Worm (Caenorhabditis elegans) whole organism, L4 larva: Measurements from ENCODE around the gene srbc-41.

Source experiments
- fos-1 ChIP-seq: fragments of 150-350 bp; optimal IDR thresholded peaks from 2 replicates; lab custom pipeline; 2014; ENCODE audit warnings: missing biosample characterization, missing genetic modification characterization
- hmg-1.1 ChIP-seq: fragments of 200-800 bp; sonication (Bioruptor generic); IDR thresholded peaks from 2 replicates; pipeline ENCODE4 v1.3.6; 2022; ENCODE audit warnings: missing genetic modification reagents, missing genetic modification characterization, missing compliant biosample characterization
- jun-1 ChIP-seq: fragments of 150-350 bp; optimal IDR thresholded peaks from 2 replicates; lab custom pipeline; 2014; ENCODE audit warnings: missing biosample characterization, missing genetic modification reagents, missing genetic modification characterization
- mdl-1 ChIP-seq, 2 experiments: fragments of 150-350 bp in 1 of 2; sonication (generic microtip) in 1 of 2; optimal IDR thresholded peaks; 2 replicates each; lab custom pipeline; 2014 to 2017; ENCODE audit warnings: missing biosample characterization in 2 of 2, missing genetic modification characterization in 2 of 2
- zag-1 ChIP-seq: fragments of 150-350 bp; optimal IDR thresholded peaks from 2 replicates; lab custom pipeline; 2014; ENCODE audit warnings: missing biosample characterization, missing genetic modification characterization

DNA sequence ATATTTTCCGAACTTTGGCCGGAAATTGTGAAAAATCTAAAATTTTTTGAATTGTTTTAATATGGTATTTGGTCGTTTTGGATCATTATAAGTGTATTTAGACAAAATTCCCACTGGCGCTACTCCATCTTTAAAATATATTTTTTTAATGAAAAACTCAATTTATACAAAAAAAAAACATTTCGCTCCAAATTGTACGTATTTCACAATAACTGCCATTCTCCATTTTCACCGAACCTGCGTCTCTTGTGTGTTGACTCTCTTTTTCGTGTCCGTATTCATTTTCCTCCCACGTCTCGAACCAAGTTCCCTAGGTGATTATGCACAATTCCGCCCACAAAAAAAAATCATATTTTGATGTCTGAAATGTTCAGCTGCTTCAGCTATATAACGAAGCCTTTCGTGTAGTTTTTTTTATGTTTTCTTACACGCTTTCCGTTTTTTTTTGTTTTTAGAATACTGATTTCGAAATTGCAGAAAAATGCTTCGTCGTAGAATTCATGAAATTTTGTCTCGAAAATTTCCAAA lies 14.0 kb downstream of the srbc-41 start, which contains the start of gene F16B4.2:
- TF ChIP-seq fos-1 (tag; lab: Kevin White, UChicago) (no peak), jun-1 (tag; lab: Kevin White, UChicago) (no peak), hmg-1.1 (no peak), zag-1 (tag; lab: Kevin White, UChicago) (no peak), mdl-1 (tag; optimal IDR thresholded peaks at IDR 0.05; lab: Kevin White, UChicago) (no peak)
